Worm (Caenorhabditis elegans): Measurements from ENCODE around the gene nhr-50.

ce11 chrV:15978232-15978764 lies 22.1 kb downstream of the nhr-50 start, which contains the start of gene oac-20:
- no peak for TF ChIP-seq tbx-11 (GFP tag; IDR thresholded peaks at IDR 0.05)
- TF ChIP-seq sea-1 (GFP tag; conservative IDR thresholded peaks at IDR 0.05): no peak
- no peak for TF ChIP-seq ama-1 (optimal IDR thresholded peaks at IDR 0.05)
- no peak for TF ChIP-seq flt-1 (GFP tag; IDR thresholded peaks at IDR 0.05)
- no peak for TF ChIP-seq hmbx-1 (tag; optimal IDR thresholded peaks at IDR 0.05)
- TF ChIP-seq F13C5.2 (tag; optimal IDR thresholded peaks at IDR 0.05): no peak
- TF ChIP-seq tra-4 (tag; optimal IDR thresholded peaks at IDR 0.05): no peak
- TF ChIP-seq hnd-1 (tag; optimal IDR thresholded peaks at IDR 0.05): no peak
- no peak for TF ChIP-seq hmg-4 (GFP tag; optimal IDR thresholded peaks at IDR 0.05)
- TF ChIP-seq ceh-13 (GFP tag; optimal IDR thresholded peaks at IDR 0.05): no peak
- TF ChIP-seq aly-1 (tag; optimal IDR thresholded peaks at IDR 0.05): no peak
- no peak for TF ChIP-seq tbx-37 (GFP tag; conservative IDR thresholded peaks at IDR 0.05)
- no peak for TF ChIP-seq ets-7 (tag; optimal IDR thresholded peaks at IDR 0.05)

Data from whole organism, early embryonic.